Fruit fly (Drosophila melanogaster) whole organism, pupa: ENCODE measurements around the gene yip7.
A peak's percentile ranks its signal among the peaks of the same experiment; 100 is the strongest.

Experiments used
- CG10348 ChIP-seq: fragments of 200-800 bp; sonication (Bioruptor generic); IDR thresholded peaks from 2 replicates; pipeline ENCODE4 v1.3.6; 2022; ENCODE audit warnings: missing biosample characterization, missing genetic modification characterization
- CG12605 ChIP-seq: fragments of 200-800 bp; sonication (Bioruptor generic); IDR thresholded peaks from 2 replicates; pipeline ENCODE4 v1.3.6; 2022; ENCODE audit warnings: missing biosample characterization, missing genetic modification characterization
- CG13204 ChIP-seq: fragments of 200-800 bp; sonication (Bioruptor generic); optimal IDR thresholded peaks from 2 replicates; lab custom pipeline; 2018; ENCODE audit warnings: missing biosample characterization, mild to moderate bottlenecking, missing genetic modification characterization, moderate library complexity
- CG14655 ChIP-seq: fragments of 200-800 bp; sonication (Bioruptor generic); optimal IDR thresholded peaks from 3 replicates; lab custom pipeline; 2017; ENCODE audit warnings: mild to moderate bottlenecking, missing biosample characterization, missing genetic modification reagents, missing genetic modification characterization
- CG15710 ChIP-seq: fragments of 200-800 bp; sonication (Bioruptor generic); optimal IDR thresholded peaks from 2 replicates; lab custom pipeline; 2018; ENCODE audit warnings: missing biosample characterization, mild to moderate bottlenecking, missing genetic modification characterization, moderate library complexity
- CG17806 ChIP-seq: fragments of 200-800 bp; sonication (Bioruptor generic); optimal IDR thresholded peaks from 2 replicates; lab custom pipeline; 2018; ENCODE audit warnings: missing biosample characterization, mild to moderate bottlenecking, missing genetic modification characterization, moderate library complexity
- CG32121 ChIP-seq: fragments of 200-800 bp; sonication (Bioruptor generic); IDR thresholded peaks from 2 replicates; pipeline ENCODE4 v1.3.6; 2022; ENCODE audit warnings: missing biosample characterization, missing genetic modification characterization
- CG34367 ChIP-seq: fragments of 200-800 bp; sonication (Bioruptor generic); optimal IDR thresholded peaks from 2 replicates; lab custom pipeline; 2018; ENCODE audit warnings: missing biosample characterization, mild to moderate bottlenecking, missing genetic modification characterization
- CG4496 ChIP-seq: fragments of 200-800 bp; sonication (Bioruptor generic); IDR thresholded peaks from 3 replicates; pipeline ENCODE4 v1.3.6; 2022; ENCODE audit warnings: missing biosample characterization, missing genetic modification characterization
- CG8159 ChIP-seq: fragments of 200-800 bp; sonication (Bioruptor generic); optimal IDR thresholded peaks from 3 replicates; lab custom pipeline; 2018; ENCODE audit warnings: missing biosample characterization, mild to moderate bottlenecking, missing genetic modification characterization, moderate library complexity
- CG8301 ChIP-seq: fragments of 200-800 bp; sonication (Bioruptor generic); optimal IDR thresholded peaks from 2 replicates; lab custom pipeline; 2018; ENCODE audit warnings: missing biosample characterization, mild to moderate bottlenecking, missing genetic modification characterization
- CG9948 ChIP-seq: fragments of 200-800 bp; sonication (Bioruptor generic); optimal IDR thresholded peaks from 2 replicates; lab custom pipeline; 2018; ENCODE audit warnings: missing biosample characterization, mild to moderate bottlenecking, missing genetic modification characterization, moderate library complexity
- D1 ChIP-seq: fragments of 200-800 bp; sonication (Bioruptor generic); optimal IDR thresholded peaks from 2 replicates; lab custom pipeline; 2018; ENCODE audit warnings: missing biosample characterization, mild to moderate bottlenecking, missing genetic modification characterization, moderate library complexity
- EcR ChIP-seq: fragments of 200-800 bp; sonication (Bioruptor generic); optimal IDR thresholded peaks from 3 replicates; lab custom pipeline; 2019; ENCODE audit warnings: missing biosample characterization, missing genetic modification characterization, mild to moderate bottlenecking, moderate library complexity, missing genetic modification reagents
- Ets98B ChIP-seq: fragments of 200-800 bp; sonication (Bioruptor generic); IDR thresholded peaks from 2 replicates; pipeline ENCODE4 v1.3.6; 2022; ENCODE audit warnings: missing biosample characterization, missing genetic modification characterization
- Pif1A ChIP-seq: fragments of 200-800 bp; sonication (Bioruptor generic); optimal IDR thresholded peaks from 3 replicates; lab custom pipeline; 2016; ENCODE audit warnings: missing biosample characterization, missing genetic modification characterization
- Pif1B ChIP-seq: fragments of 200-800 bp; sonication (Bioruptor generic); optimal IDR thresholded peaks from 3 replicates; lab custom pipeline; 2016; ENCODE audit warnings: missing biosample characterization, missing genetic modification characterization
- Snoo ChIP-seq: fragments of 200-800 bp; sonication (Bioruptor generic); optimal IDR thresholded peaks from 3 replicates; lab custom pipeline; 2017; ENCODE audit warnings: missing biosample characterization, mild to moderate bottlenecking, missing genetic modification characterization, inconsistent platforms
- fd96Ca ChIP-seq: fragments of 200-800 bp; sonication (Bioruptor generic); IDR thresholded peaks from 3 replicates; pipeline ENCODE4 v1.3.6; 2022; ENCODE audit warnings: missing biosample characterization, missing genetic modification characterization
- gl ChIP-seq: fragments of 200-800 bp; sonication (Bioruptor generic); optimal IDR thresholded peaks from 2 replicates; lab custom pipeline; 2018; ENCODE audit warnings: missing biosample characterization, mild to moderate bottlenecking, missing genetic modification characterization
- rn ChIP-seq: fragments of 200-800 bp; sonication (Bioruptor generic); IDR thresholded peaks from 2 replicates; pipeline ENCODE4 v1.3.6; 2022; ENCODE audit warnings: missing biosample characterization, missing genetic modification characterization

Gene yip7

dm6 chr3L:6034916-6035315, at the start of gene yip7:
TSS of gene yip7 (plus strand) at chr3L:6035216.
- TF ChIP-seq CG8301 (tag; lab: Kevin White, UChicago) = no peak
- no peak for TF ChIP-seq CG32121
- TF ChIP-seq Pif1B (GFP tag; lab: Kevin White, UChicago) = no peak
- TF ChIP-seq CG15710 (tag; lab: Kevin White, UChicago) = no peak
- TF ChIP-seq gl = no peak
- no peak for TF ChIP-seq Pif1A
- TF ChIP-seq CG34367 (tag; lab: Kevin White, UChicago) = no peak
- TF ChIP-seq CG8159 = no peak
- TF ChIP-seq CG13204 (GFP tag; lab: Kevin White, UChicago) = no peak
- no peak for TF ChIP-seq CG12605 (GFP tag; lab: Robert Waterston, UW)
- TF ChIP-seq CG4496 (GFP tag; lab: Robert Waterston, UW) = no peak
- no peak for TF ChIP-seq CG9948 (tag; lab: Kevin White, UChicago)
- TF ChIP-seq Snoo (tag; lab: Kevin White, UChicago) = no peak
- TF ChIP-seq fd96Ca (GFP tag; lab: Robert Waterston, UW) = no peak
- no peak for TF ChIP-seq CG10348 (GFP tag; lab: Robert Waterston, UW)
- TF ChIP-seq Ets98B = no peak
- TF ChIP-seq CG17806 (tag; lab: Kevin White, UChicago) = no peak
- no peak for TF ChIP-seq rn (GFP tag; lab: Robert Waterston, UW)
- TF ChIP-seq, all 21 proteins: peak for 0

DNA sequence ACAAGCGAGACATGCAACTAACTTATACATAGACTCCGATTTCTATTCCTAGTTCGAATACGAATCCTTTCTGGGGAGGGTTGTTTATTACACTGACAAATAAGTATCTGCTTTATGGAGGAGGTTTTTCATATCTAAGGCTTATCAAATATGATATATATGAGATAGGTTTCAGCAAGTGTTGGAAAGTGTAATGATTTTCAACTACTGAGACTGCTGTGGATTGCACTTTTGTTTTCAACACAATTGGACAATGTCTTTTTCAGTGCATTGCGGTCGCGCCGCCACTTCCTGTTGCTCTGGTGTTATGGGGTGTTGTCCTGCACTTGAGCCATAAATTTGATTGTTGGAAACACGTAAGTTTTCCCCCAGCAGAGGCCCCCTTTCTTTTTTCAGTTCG, 47.4 kb upstream of the yip7 start:
- no peak for TF ChIP-seq CG13204 (GFP tag; lab: Kevin White, UChicago)
- TF ChIP-seq rn (GFP tag; lab: Robert Waterston, UW) = no peak
- no peak for TF ChIP-seq gl
- no peak for TF ChIP-seq CG32121
- TF ChIP-seq Pif1A = no peak
- no peak for TF ChIP-seq CG17806 (tag; lab: Kevin White, UChicago)
- TF ChIP-seq CG15710 (tag; lab: Kevin White, UChicago) = no peak
- TF ChIP-seq CG34367 (tag; lab: Kevin White, UChicago) = no peak
- no peak for TF ChIP-seq CG4496 (GFP tag; lab: Robert Waterston, UW)
- no peak for TF ChIP-seq CG12605 (GFP tag; lab: Robert Waterston, UW)
- TF ChIP-seq CG9948 (tag; lab: Kevin White, UChicago) = no peak
- TF ChIP-seq Ets98B = no peak
- TF ChIP-seq D1 (tag; lab: Kevin White, UChicago) = no peak
- no peak for TF ChIP-seq CG14655 (GFP tag; lab: Kevin White, UChicago)

DNA sequence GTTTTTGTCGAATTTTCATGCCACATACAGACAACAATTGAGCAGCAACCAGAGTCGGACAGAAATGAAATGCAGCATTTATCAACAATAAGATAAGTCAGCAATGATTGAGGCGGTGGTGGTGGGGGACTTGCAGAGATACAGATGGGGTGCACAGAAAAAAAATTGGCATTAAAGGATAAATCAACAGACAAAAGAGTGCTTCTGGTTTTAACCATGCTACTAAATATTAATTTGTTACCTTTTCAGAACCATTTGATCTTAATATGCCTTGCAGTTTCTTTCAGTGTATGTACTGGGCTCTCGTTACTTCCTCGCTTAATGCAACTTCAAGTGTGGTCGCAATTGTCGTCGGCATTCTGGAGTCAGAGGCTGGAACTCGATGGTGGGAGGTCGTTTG, 46.3 kb upstream of the yip7 start:
- TF ChIP-seq fd96Ca (GFP tag; lab: Robert Waterston, UW) (0 out of 3 replicates have a peak, but pooled peaks have one; percentile 49), CG8159 (peak; percentile 67), CG15710 (tag; lab: Kevin White, UChicago) (peak; percentile 52), gl (no peak), CG8301 (tag; lab: Kevin White, UChicago) (peak; percentile 19), rn (GFP tag; lab: Robert Waterston, UW) (no peak), D1 (tag; lab: Kevin White, UChicago) (no peak), CG17806 (tag; lab: Kevin White, UChicago) (peak; percentile 41), CG12605 (GFP tag; lab: Robert Waterston, UW) (peak; percentile 40; the same call in 1 of the 2 replicates), CG9948 (tag; lab: Kevin White, UChicago) (peak; percentile 48), CG14655 (GFP tag; lab: Kevin White, UChicago) (peak; percentile 44)

- TF ChIP-seq Snoo (tag; lab: Kevin White, UChicago) (no peak), CG14655 (GFP tag; lab: Kevin White, UChicago) (peak; percentile 8), Pif1A (no peak), CG8159 (peak; percentile 39), CG9948 (tag; lab: Kevin White, UChicago) (peak; percentile 3), CG15710 (tag; lab: Kevin White, UChicago) (peak; percentile 5), CG12605 (GFP tag; lab: Robert Waterston, UW) (no peak), EcR (GFP tag; lab: Kevin White, UChicago) (no peak), CG17806 (tag; lab: Kevin White, UChicago) (peak; percentile 7)
These were observed 45.4 kb upstream of the yip7 start for dm6 chr3L:5989391-5990156.

- TF ChIP-seq Ets98B (no peak), CG4496 (GFP tag; lab: Robert Waterston, UW) (no peak), Snoo (tag; lab: Kevin White, UChicago) (no peak), CG9948 (tag; lab: Kevin White, UChicago) (no peak), Pif1B (GFP tag; lab: Kevin White, UChicago) (no peak), fd96Ca (GFP tag; lab: Robert Waterston, UW) (no peak), gl (no peak), CG15710 (tag; lab: Kevin White, UChicago) (no peak), EcR (GFP tag; lab: Kevin White, UChicago) (no peak), CG34367 (tag; lab: Kevin White, UChicago) (no peak)
- TF ChIP-seq, all 21 proteins: peak for 0
These were observed 42.8 kb upstream of the yip7 start for dm6 chr3L:5992249-5992648.

DNA sequence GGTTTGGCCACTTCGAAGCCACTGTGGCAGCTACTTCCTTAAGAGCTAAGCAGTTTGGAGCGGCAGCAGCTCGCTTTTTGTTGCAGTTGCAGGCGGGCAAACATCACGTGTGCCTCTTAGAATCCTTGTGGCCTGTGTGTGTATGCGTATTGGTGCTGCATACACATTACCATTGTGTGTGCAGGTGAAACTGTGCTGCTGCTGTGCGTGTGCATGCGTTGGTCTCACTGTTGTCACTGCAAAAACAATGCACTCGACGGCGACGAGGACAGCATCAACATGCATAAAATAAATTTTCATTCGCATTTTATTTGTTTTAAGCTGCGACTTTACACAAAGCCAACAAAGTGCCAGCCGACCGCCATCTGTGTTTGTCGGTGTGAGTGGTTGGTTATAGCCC, 42.1 kb upstream of the yip7 start:
- TF ChIP-seq gl (no peak), CG8301 (tag; lab: Kevin White, UChicago) (no peak), Pif1A (no peak), CG9948 (tag; lab: Kevin White, UChicago) (no peak), CG10348 (GFP tag; lab: Robert Waterston, UW) (no peak), CG12605 (GFP tag; lab: Robert Waterston, UW) (no peak), D1 (tag; lab: Kevin White, UChicago) (no peak), rn (GFP tag; lab: Robert Waterston, UW) (no peak), CG15710 (tag; lab: Kevin White, UChicago) (no peak), CG8159 (no peak), CG17806 (tag; lab: Kevin White, UChicago) (no peak), CG4496 (GFP tag; lab: Robert Waterston, UW) (no peak), CG14655 (GFP tag; lab: Kevin White, UChicago) (no peak), CG32121 (no peak)
